Worm (Caenorhabditis elegans) whole organism, late embryonic: ENCODE measurements around the gene M195.2.

Experiments
- C38D4.7 ChIP-seq: fragments of 200-800 bp; sonication (Bioruptor generic); optimal IDR thresholded peaks from 2 replicates; lab custom pipeline; 2018; ENCODE audit warnings: mild to moderate bottlenecking, missing genetic modification characterization, moderate library complexity, missing compliant biosample characterization
- ceh-19 ChIP-seq: fragments of 200-800 bp; sonication (Bioruptor generic); optimal IDR thresholded peaks from 2 replicates; lab custom pipeline; 2018; ENCODE audit warnings: mild to moderate bottlenecking, missing genetic modification characterization, missing compliant biosample characterization
- ceh-22 ChIP-seq: sonication (generic microtip); optimal IDR thresholded peaks from 2 replicates; lab custom pipeline; 2017; ENCODE audit warnings: missing biosample characterization, missing genetic modification characterization
- ceh-30 ChIP-seq: fragments of 150-350 bp; optimal IDR thresholded peaks from 2 replicates; lab custom pipeline; 2014; ENCODE audit warnings: missing biosample characterization, missing genetic modification characterization
- che-1 ChIP-seq: sonication (generic microtip); optimal IDR thresholded peaks from 2 replicates; lab custom pipeline; 2016; ENCODE audit warnings: mild to moderate bottlenecking, missing genetic modification characterization, missing compliant biosample characterization
- dve-1 ChIP-seq: sonication (generic microtip); optimal IDR thresholded peaks from 2 replicates; lab custom pipeline; 2017; ENCODE audit warnings: antibody characterized with exemption, mild to moderate bottlenecking, missing genetic modification characterization, missing compliant biosample characterization
- elt-2 ChIP-seq: sonication (generic microtip); optimal IDR thresholded peaks from 2 replicates; lab custom pipeline; 2016; ENCODE audit warnings: missing genetic modification reagents, missing genetic modification characterization, missing compliant biosample characterization
- elt-4 ChIP-seq: sonication (generic microtip); optimal IDR thresholded peaks from 2 replicates; lab custom pipeline; 2016; ENCODE audit warnings: missing genetic modification characterization, missing compliant biosample characterization
- ets-4 ChIP-seq: sonication (generic microtip); optimal IDR thresholded peaks from 2 replicates; lab custom pipeline; 2016; ENCODE audit warnings: missing genetic modification characterization, missing compliant biosample characterization
- eyg-1 ChIP-seq: sonication (generic microtip); optimal IDR thresholded peaks from 2 replicates; lab custom pipeline; 2016; ENCODE audit warnings: missing genotype, missing genetic modification characterization, missing compliant biosample characterization
- fkh-10 ChIP-seq: fragments of 150-350 bp; optimal IDR thresholded peaks from 2 replicates; lab custom pipeline; 2014; ENCODE audit warnings: missing biosample characterization, missing genetic modification reagents, missing genetic modification characterization
- gmeb-2 ChIP-seq: sonication (generic microtip); optimal IDR thresholded peaks from 2 replicates; lab custom pipeline; 2016; ENCODE audit warnings: missing genetic modification characterization, inconsistent platforms, missing compliant biosample characterization
- hlh-13 ChIP-seq: fragments of 200-800 bp; sonication (Bioruptor generic); optimal IDR thresholded peaks from 2 replicates; lab custom pipeline; 2018; ENCODE audit warnings: mild to moderate bottlenecking, missing genetic modification characterization, missing compliant biosample characterization
- hlh-15 ChIP-seq: sonication (generic microtip); optimal IDR thresholded peaks from 2 replicates; lab custom pipeline; 2016; ENCODE audit warnings: missing genetic modification characterization, missing compliant biosample characterization
- hlh-6 ChIP-seq: sonication (generic microtip); optimal IDR thresholded peaks from 2 replicates; lab custom pipeline; 2016; ENCODE audit warnings: missing genotype, missing genetic modification characterization, missing compliant biosample characterization
- hlh-8 ChIP-seq: sonication (generic microtip); optimal IDR thresholded peaks from 2 replicates; lab custom pipeline; 2016; ENCODE audit warnings: missing genotype, missing genetic modification characterization, missing compliant biosample characterization
- lim-6 ChIP-seq: sonication (generic microtip); optimal IDR thresholded peaks from 2 replicates; lab custom pipeline; 2016; ENCODE audit warnings: missing genetic modification characterization, missing compliant biosample characterization
- nhr-232 ChIP-seq: sonication (generic microtip); optimal IDR thresholded peaks from 2 replicates; lab custom pipeline; 2016; ENCODE audit warnings: missing genetic modification characterization, missing compliant biosample characterization
- odd-2 ChIP-seq: sonication (generic microtip); optimal IDR thresholded peaks from 2 replicates; lab custom pipeline; 2017; ENCODE audit warnings: antibody characterized with exemption, mild to moderate bottlenecking, missing genetic modification characterization, missing compliant biosample characterization
- pat-9 ChIP-seq: fragments of 200-800 bp; sonication (Bioruptor generic); optimal IDR thresholded peaks from 2 replicates; lab custom pipeline; 2018; ENCODE audit warnings: mild to moderate bottlenecking, missing genetic modification characterization, moderate library complexity, missing compliant biosample characterization
- pax-1 ChIP-seq: fragments of 150-350 bp; optimal IDR thresholded peaks from 2 replicates; lab custom pipeline; 2014; ENCODE audit warnings: missing biosample characterization, missing genetic modification characterization
- pha-2 ChIP-seq: sonication (generic microtip); optimal IDR thresholded peaks from 2 replicates; lab custom pipeline; 2017; ENCODE audit warnings: mild to moderate bottlenecking, missing genetic modification characterization, missing compliant biosample characterization
- pha-4 ChIP-seq: fragments of 150-350 bp; optimal IDR thresholded peaks from 2 replicates; lab custom pipeline; 2018; ENCODE audit warnings: missing biosample characterization, missing genetic modification reagents, missing genetic modification characterization
- pqm-1 ChIP-seq: sonication (generic microtip); optimal IDR thresholded peaks from 2 replicates; lab custom pipeline; 2016; ENCODE audit warnings: missing genetic modification characterization, missing compliant biosample characterization
- pros-1 ChIP-seq: fragments of 150-350 bp; optimal IDR thresholded peaks from 2 replicates; lab custom pipeline; 2014; ENCODE audit warnings: missing biosample characterization, missing genetic modification reagents, missing genetic modification characterization
- ref-2 ChIP-seq: sonication (generic microtip); optimal IDR thresholded peaks from 2 replicates; lab custom pipeline; 2016; ENCODE audit warnings: missing genetic modification characterization, missing compliant biosample characterization
- sdc-2 ChIP-seq: sonication (generic microtip); optimal IDR thresholded peaks from 2 replicates; lab custom pipeline; 2016; ENCODE audit warnings: missing genotype, missing genetic modification characterization, missing compliant biosample characterization
- sox-2 ChIP-seq: fragments of 200-800 bp; sonication (Bioruptor generic); IDR thresholded peaks from 2 replicates; pipeline ENCODE4 v1.3.6; 2022; ENCODE audit warnings: missing genetic modification reagents, missing genetic modification characterization, missing compliant biosample characterization
- tbx-2 ChIP-seq: sonication (generic microtip); optimal IDR thresholded peaks from 2 replicates; lab custom pipeline; 2016; ENCODE audit warnings: missing genetic modification characterization, missing compliant biosample characterization
- ttx-3 ChIP-seq: sonication (generic microtip); optimal IDR thresholded peaks from 2 replicates; lab custom pipeline; 2016; ENCODE audit warnings: missing genetic modification reagents, missing genetic modification characterization, missing compliant biosample characterization
- unc-42 ChIP-seq: sonication (generic microtip); optimal IDR thresholded peaks from 2 replicates; lab custom pipeline; 2016; ENCODE audit warnings: missing genotype, missing genetic modification characterization, missing compliant biosample characterization
- zip-5 ChIP-seq: sonication (generic microtip); optimal IDR thresholded peaks from 2 replicates; lab custom pipeline; 2016; ENCODE audit warnings: missing genetic modification characterization, missing compliant biosample characterization
- ztf-16 ChIP-seq: sonication (generic microtip); optimal IDR thresholded peaks from 2 replicates; lab custom pipeline; 2017; ENCODE audit warnings: missing genetic modification characterization, missing compliant biosample characterization

M195.2 gene

DNA sequence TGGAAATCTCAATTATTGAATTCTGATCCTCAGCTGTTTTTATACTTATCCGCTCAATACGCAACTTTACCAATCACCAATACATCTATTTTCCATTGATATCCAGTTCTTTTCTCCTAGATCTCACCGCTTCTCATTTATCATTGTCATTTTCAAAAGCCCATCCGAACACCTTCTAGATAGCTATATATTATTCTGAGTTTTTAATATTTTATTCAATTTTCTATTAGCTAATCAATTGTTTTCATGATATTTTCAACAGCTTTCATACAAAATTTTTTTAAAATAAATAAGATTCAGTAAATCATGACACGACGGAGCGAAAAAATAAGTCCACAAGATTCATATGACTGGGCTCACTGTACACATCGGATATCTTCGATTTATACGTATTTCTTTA lies 20.6 kb downstream of the M195.2 start, which contains the start of gene F49E12.12:
Gene F49E12.12 (plus strand): TSS at position 301 of the 400 bp plus-strand sequence.
- no peak for TF ChIP-seq unc-42 (tag; lab: Kevin White, UChicago)
- no peak for TF ChIP-seq zip-5 (tag; lab: Kevin White, UChicago)
- TF ChIP-seq hlh-8 (tag; lab: Kevin White, UChicago) = no peak

DNA sequence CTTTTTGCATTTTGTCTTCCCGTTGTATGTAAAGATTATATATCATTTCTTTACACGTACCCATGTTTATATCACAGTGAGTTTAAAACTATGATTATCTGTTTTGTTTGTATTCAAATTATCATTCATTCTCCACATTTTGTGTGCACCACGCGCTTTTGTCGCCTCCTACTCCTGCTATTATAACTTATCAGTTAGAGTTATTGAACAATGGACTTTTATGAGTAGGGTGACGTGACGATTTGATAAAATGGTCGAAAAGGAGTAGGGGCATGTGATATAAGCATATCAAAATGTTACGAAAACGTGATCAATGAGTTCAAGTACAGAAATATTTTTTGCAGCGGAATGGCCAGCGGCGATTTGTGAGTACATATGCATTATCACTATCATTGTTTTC lies 22.3 kb downstream of the M195.2 start:
- peak; percentile 72 for TF ChIP-seq pqm-1 (tag; lab: Kevin White, UChicago)
- TF ChIP-seq nhr-232 (tag; lab: Kevin White, UChicago) = no peak
- TF ChIP-seq che-1 (tag; lab: Kevin White, UChicago) = no peak
- no peak for TF ChIP-seq dve-1
- TF ChIP-seq elt-2 (tag; lab: Kevin White, UChicago) = peak; percentile 91
- TF ChIP-seq zip-5 (tag; lab: Kevin White, UChicago) = no peak
- TF ChIP-seq, all 69 proteins: peak for 2

DNA sequence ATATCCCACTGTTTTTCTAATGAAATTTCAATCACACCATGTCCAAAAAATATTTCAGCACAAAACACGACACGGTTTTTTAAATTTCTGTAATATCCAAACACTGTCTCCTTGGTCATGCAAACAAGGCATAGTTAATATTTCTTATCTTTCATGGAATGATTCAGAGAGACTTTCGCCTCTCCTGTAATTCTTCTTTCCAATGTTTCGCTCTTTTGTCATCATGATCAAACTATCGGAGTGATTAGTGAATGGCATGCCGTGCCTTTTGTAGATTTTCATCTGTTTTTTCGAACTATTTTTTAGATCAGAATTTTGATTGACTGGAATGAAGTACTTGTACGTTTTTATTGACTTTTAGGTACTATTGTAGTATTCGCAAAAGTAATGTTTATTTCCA lies 23.8 kb downstream of the M195.2 start:
- TF ChIP-seq ceh-22 (tag; lab: Kevin White, UChicago) (no peak), ets-4 (tag; lab: Kevin White, UChicago) (no peak), pat-9 (no peak), hlh-15 (tag; lab: Kevin White, UChicago) (no peak), ztf-16 (no peak), pax-1 (no peak), tbx-2 (tag; lab: Kevin White, UChicago) (no peak), sdc-2 (tag; lab: Kevin White, UChicago) (no peak), hlh-6 (tag; lab: Kevin White, UChicago) (no peak), C38D4.7 (GFP tag; lab: Kevin White, UChicago) (no peak), pha-4 (no peak), ttx-3 (tag; lab: Kevin White, UChicago) (no peak), pros-1 (tag; lab: Kevin White, UChicago) (no peak), odd-2 (tag; lab: Kevin White, UChicago) (no peak)
- TF ChIP-seq, all 69 proteins: peak for 0

DNA sequence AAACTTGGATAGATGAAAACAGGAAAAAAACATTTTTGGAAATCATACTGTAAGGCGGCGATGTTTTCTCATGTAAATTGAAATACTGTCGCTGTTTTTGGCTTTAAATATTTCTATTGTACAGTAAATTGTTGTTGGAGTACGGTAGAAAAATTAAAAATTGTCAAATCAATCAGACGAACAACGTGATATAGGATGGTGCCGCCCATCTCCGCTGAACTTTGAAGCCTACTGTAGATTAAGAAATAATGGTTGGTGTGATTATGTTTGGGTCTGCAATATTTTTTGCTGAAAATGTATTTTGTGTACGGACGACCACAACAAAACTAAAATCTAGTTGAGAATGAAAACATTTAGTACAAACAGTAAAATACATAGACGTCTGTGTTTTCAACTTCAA lies 25.0 kb downstream of the M195.2 start:
- TF ChIP-seq fkh-10 (GFP tag; lab: Kevin White, UChicago) = no peak

DNA sequence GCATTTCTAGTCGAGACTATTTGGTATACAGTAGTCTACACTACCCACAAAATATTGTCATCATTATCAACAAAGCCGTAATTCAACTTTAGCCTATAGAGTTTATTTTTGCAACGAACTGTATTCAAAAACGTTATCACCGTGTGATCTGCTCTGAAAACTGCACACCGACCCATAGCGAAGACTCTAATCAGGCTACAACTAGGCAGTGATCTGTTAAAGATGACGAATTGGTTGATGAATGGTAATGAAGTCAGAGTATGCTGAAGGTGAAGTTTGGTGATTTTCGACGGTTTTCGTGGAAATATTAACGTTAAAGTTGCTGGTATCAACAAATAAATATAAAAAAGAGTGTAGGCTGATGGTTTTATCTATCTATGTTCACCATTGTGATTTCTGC lies 26.3 kb downstream of the M195.2 start:
- no peak for TF ChIP-seq elt-4 (tag; lab: Kevin White, UChicago)
- TF ChIP-seq hlh-8 (tag; lab: Kevin White, UChicago) = no peak
- no peak for TF ChIP-seq hlh-6 (tag; lab: Kevin White, UChicago)
- no peak for TF ChIP-seq ceh-19 (GFP tag; lab: Kevin White, UChicago)
- no peak for TF ChIP-seq ceh-22 (tag; lab: Kevin White, UChicago)
- no peak for TF ChIP-seq hlh-13
- no peak for TF ChIP-seq C38D4.7 (GFP tag; lab: Kevin White, UChicago)
- TF ChIP-seq pha-2 = no peak
- no peak for TF ChIP-seq lim-6 (tag; lab: Kevin White, UChicago)
- no peak for TF ChIP-seq dve-1
- no peak for TF ChIP-seq odd-2 (tag; lab: Kevin White, UChicago)
- TF ChIP-seq gmeb-2 (tag; lab: Kevin White, UChicago) = no peak
- no peak for TF ChIP-seq eyg-1 (tag; lab: Kevin White, UChicago)
- TF ChIP-seq ceh-30 (tag; lab: Kevin White, UChicago) = no peak
- no peak for TF ChIP-seq sox-2 (GFP tag; lab: Robert Waterston, UW)
- TF ChIP-seq ref-2 (tag; lab: Kevin White, UChicago) = no peak
- no peak for TF ChIP-seq fkh-10 (GFP tag; lab: Kevin White, UChicago)
